Fruit fly (Drosophila melanogaster): ENCODE measurements around the gene CG3062.

The CG3062 gene

dm6 chrX:4677427-4677826, 32.8 kb upstream of the CG3062 start (continued):
- TF ChIP-seq Ets96B (tag; optimal IDR thresholded peaks at IDR 0.05) (no peak), Sox102F (GFP tag; optimal IDR thresholded peaks at IDR 0.05) (no peak), fd85E (GFP tag; optimal IDR thresholded peaks at IDR 0.05) (no peak), Lpt (GFP tag; optimal IDR thresholded peaks at IDR 0.05) (no peak), CG4318 (GFP tag; optimal IDR thresholded peaks at IDR 0.05) (no peak), dsx (GFP tag; optimal IDR thresholded peaks at IDR 0.05; ENCODE audit: poor library complexity, severe bottlenecking) (no peak), CG6792 (GFP tag; optimal IDR thresholded peaks at IDR 0.05) (peak; percentile 5), CG6808 (GFP tag; optimal IDR thresholded peaks at IDR 0.05) (no peak), CG3032 (tag; optimal IDR thresholded peaks at IDR 0.05) (no peak), vri (GFP tag; optimal IDR thresholded peaks at IDR 0.05) (peak; percentile 59)

DNA sequence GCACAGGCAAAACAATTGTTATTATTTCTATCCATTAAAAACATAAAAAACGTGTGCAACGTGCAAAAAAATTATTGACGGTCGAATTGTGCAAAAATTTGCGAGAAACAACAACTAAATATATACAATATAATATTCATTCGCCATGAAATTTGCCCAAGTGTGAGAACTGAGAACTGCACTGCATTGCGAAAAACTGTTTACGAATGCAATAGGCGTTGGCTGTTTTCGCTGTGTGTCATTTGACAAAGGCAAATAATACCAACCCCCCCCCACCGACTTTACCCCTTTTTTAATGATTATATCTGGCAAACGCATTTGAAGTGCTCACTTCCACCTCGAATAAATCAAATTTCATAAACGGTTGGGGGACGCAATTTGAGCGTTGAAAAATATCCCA, 30.4 kb upstream of the CG3062 start:
- TF ChIP-seq CG6808 (GFP tag; optimal IDR thresholded peaks at IDR 0.05) (no peak), Hr4 (GFP tag; optimal IDR thresholded peaks at IDR 0.05) (no peak), pdm3 (GFP tag; optimal IDR thresholded peaks at IDR 0.05) (no peak), CG6163 (GFP tag; IDR thresholded peaks at IDR 0.05) (no peak), CG15336 (GFP tag; IDR thresholded peaks at IDR 0.05) (no peak), Smox (GFP tag; optimal IDR thresholded peaks at IDR 0.05) (no peak), CG10669 (GFP tag; optimal IDR thresholded peaks at IDR 0.05) (no peak), CG11294 (GFP tag; IDR thresholded peaks at IDR 0.05) (no peak), CG1621 (tag; optimal IDR thresholded peaks at IDR 0.05) (no peak), topi (GFP tag; optimal IDR thresholded peaks at IDR 0.05) (no peak), Lpt (GFP tag; optimal IDR thresholded peaks at IDR 0.05) (no peak), CG10631 (GFP tag; optimal IDR thresholded peaks at IDR 0.05) (no peak), cyc (GFP tag; optimal IDR thresholded peaks at IDR 0.05) (no peak)

dm6 chrX:4671194-4671626, 26.5 kb upstream of the CG3062 start:
- TF ChIP-seq fkh (GFP tag; optimal IDR thresholded peaks at IDR 0.05) (peak; percentile 0), OdsH (GFP tag; optimal IDR thresholded peaks at IDR 0.05) (no peak), Sox15 (GFP tag; optimal IDR thresholded peaks at IDR 0.05) (no peak), Smox (GFP tag; optimal IDR thresholded peaks at IDR 0.05) (no peak), CG3919 (GFP tag; optimal IDR thresholded peaks at IDR 0.05) (no peak), Lpt (GFP tag; optimal IDR thresholded peaks at IDR 0.05) (no peak), CG11294 (GFP tag; IDR thresholded peaks at IDR 0.05) (no peak), Met (GFP tag; optimal IDR thresholded peaks at IDR 0.05) (no peak), svp (GFP tag) (no peak), CG16779 (tag; optimal IDR thresholded peaks at IDR 0.05) (no peak), ss (GFP tag; optimal IDR thresholded peaks at IDR 0.05) (peak; percentile 11 to 65), Hr39 (GFP tag; optimal IDR thresholded peaks at IDR 0.05) (no peak), Eip75B (GFP tag; optimal IDR thresholded peaks at IDR 0.05) (no peak), CG3032 (tag; optimal IDR thresholded peaks at IDR 0.05) (no peak), CG32006 (GFP tag; optimal IDR thresholded peaks at IDR 0.05) (no peak), net (GFP tag; optimal IDR thresholded peaks at IDR 0.05) (no peak), Eip78C (GFP tag) (peak; percentile 23), CG8119 (GFP tag; IDR thresholded peaks at IDR 0.05) (no peak), CG10631 (GFP tag; optimal IDR thresholded peaks at IDR 0.05) (no peak), Ets96B (tag; optimal IDR thresholded peaks at IDR 0.05) (no peak), achi (GFP tag; optimal IDR thresholded peaks at IDR 0.05) (no peak), fd59A (GFP tag; optimal IDR thresholded peaks at IDR 0.05) (no peak), CG6808 (GFP tag; optimal IDR thresholded peaks at IDR 0.05) (peak; percentile 53), CG8319 (GFP tag; optimal IDR thresholded peaks at IDR 0.05) (no peak), CG10669 (GFP tag; optimal IDR thresholded peaks at IDR 0.05) (peak; percentile 12), lz (GFP tag; optimal IDR thresholded peaks at IDR 0.05) (no peak), cyc (GFP tag; optimal IDR thresholded peaks at IDR 0.05) (no peak), Hr38 (GFP tag; optimal IDR thresholded peaks at IDR 0.05) (no peak), eg (GFP tag; IDR thresholded peaks at IDR 0.05) (no peak), spab (GFP tag; optimal IDR thresholded peaks at IDR 0.05) (no peak), vri (GFP tag; optimal IDR thresholded peaks at IDR 0.05) (no peak), pdm3 (GFP tag; optimal IDR thresholded peaks at IDR 0.05) (no peak), esn (GFP tag; optimal IDR thresholded peaks at IDR 0.05) (no peak), Ets21C (GFP tag; optimal IDR thresholded peaks at IDR 0.05) (no peak), Sox102F (GFP tag; optimal IDR thresholded peaks at IDR 0.05) (peak; percentile 2), Sox14 (GFP tag; optimal IDR thresholded peaks at IDR 0.05) (no peak), CG6163 (GFP tag; IDR thresholded peaks at IDR 0.05) (peak; percentile 53), Eip93F (GFP tag; optimal IDR thresholded peaks at IDR 0.05) (no peak), salr (GFP tag; optimal IDR thresholded peaks at IDR 0.05) (no peak)

All from whole organism, prepupa.